Worm (Caenorhabditis elegans) whole organism, L3 larva: Measurements from ENCODE around the gene inpp-4B.

Experiments
- ZK546.5 ChIP-seq: sonication (generic microtip); optimal IDR thresholded peaks from 2 replicates; lab custom pipeline; 2017; ENCODE audit warnings: missing biosample characterization, missing genetic modification characterization
- aly-2 ChIP-seq: fragments of 150-350 bp; optimal IDR thresholded peaks from 2 replicates; lab custom pipeline; 2014; ENCODE audit warnings: missing biosample characterization, missing genetic modification characterization
- ama-1 ChIP-seq: fragments of 150-350 bp; optimal IDR thresholded peaks from 2 replicates; lab custom pipeline; 2018
- ceh-16 ChIP-seq: sonication (generic microtip); optimal IDR thresholded peaks from 2 replicates; lab custom pipeline; 2017; ENCODE audit warnings: missing biosample characterization, missing genetic modification characterization
- ceh-28 ChIP-seq: fragments of 150-350 bp; optimal IDR thresholded peaks from 2 replicates; lab custom pipeline; 2014; ENCODE audit warnings: missing biosample characterization, missing genetic modification reagents, missing genetic modification characterization
- ceh-82 ChIP-seq: fragments of 150-350 bp; optimal IDR thresholded peaks from 2 replicates; lab custom pipeline; 2014; ENCODE audit warnings: missing biosample characterization, missing genetic modification characterization
- daf-12 ChIP-seq: fragments of 150-350 bp; optimal IDR thresholded peaks from 2 replicates; lab custom pipeline; 2014; ENCODE audit warnings: missing biosample characterization, missing genetic modification reagents, missing genetic modification characterization
- egl-5 ChIP-seq: fragments of 150-350 bp; optimal IDR thresholded peaks from 2 replicates; lab custom pipeline; 2017; ENCODE audit warnings: missing biosample characterization, missing genetic modification reagents, missing genetic modification characterization, inconsistent platforms
- elt-1 ChIP-seq: fragments of 150-350 bp; optimal IDR thresholded peaks from 2 replicates; lab custom pipeline; 2014; ENCODE audit warnings: missing biosample characterization, missing genetic modification characterization
- elt-2 ChIP-seq: sonication (generic microtip); optimal IDR thresholded peaks from 2 replicates; lab custom pipeline; 2016; ENCODE audit warnings: missing genetic modification reagents, mild to moderate bottlenecking, missing genetic modification characterization, missing compliant biosample characterization
- elt-3 ChIP-seq, 3 experiments: fragments of 150-350 bp in 1 of 3; sonication (generic microtip) in 2 of 3; optimal IDR thresholded peaks; 2 replicates in 2 of 3; 4 replicates in 1 of 3; lab custom pipeline; 2014 to 2017; ENCODE audit warnings: missing biosample characterization in 3 of 3, missing genetic modification characterization in 3 of 3
- eor-1 ChIP-seq, 2 experiments: fragments of 150-350 bp; optimal IDR thresholded peaks; 2 replicates each; lab custom pipeline; 2014 to 2018; ENCODE audit warnings: missing biosample characterization in 2 of 2, missing genetic modification characterization in 2 of 2
- fkh-10 ChIP-seq: sonication (generic microtip); optimal IDR thresholded peaks from 2 replicates; lab custom pipeline; 2017; ENCODE audit warnings: missing biosample characterization, missing genetic modification reagents, missing genetic modification characterization
- fos-1 ChIP-seq: fragments of 150-350 bp; optimal IDR thresholded peaks from 2 replicates; lab custom pipeline; 2014; ENCODE audit warnings: missing biosample characterization, missing genetic modification characterization
- hmg-11 ChIP-seq: sonication (generic microtip); optimal IDR thresholded peaks from 2 replicates; lab custom pipeline; 2016; ENCODE audit warnings: missing genetic modification characterization, missing compliant biosample characterization
- jun-1 ChIP-seq: fragments of 150-350 bp; optimal IDR thresholded peaks from 2 replicates; lab custom pipeline; 2014; ENCODE audit warnings: missing biosample characterization, missing genetic modification reagents, missing genetic modification characterization
- lin-15B ChIP-seq: fragments of 150-350 bp; optimal IDR thresholded peaks from 2 replicates; lab custom pipeline; 2014; ENCODE audit warnings: missing biosample characterization, missing genetic modification characterization
- lin-39 ChIP-seq: fragments of 150-350 bp; optimal IDR thresholded peaks from 2 replicates; lab custom pipeline; 2018; ENCODE audit warnings: missing biosample characterization, missing genetic modification reagents, missing genetic modification characterization
- mdl-1 ChIP-seq: fragments of 150-350 bp; optimal IDR thresholded peaks from 2 replicates; lab custom pipeline; 2014; ENCODE audit warnings: missing biosample characterization, missing genetic modification characterization
- mml-1 ChIP-seq: fragments of 150-350 bp; sonication (generic microtip); optimal IDR thresholded peaks from 3 replicates; lab custom pipeline; 2014; ENCODE audit warnings: missing biosample characterization, missing genetic modification characterization
- nfya-1 ChIP-seq: sonication (generic microtip); optimal IDR thresholded peaks from 2 replicates; lab custom pipeline; 2017; ENCODE audit warnings: missing genetic modification characterization, mild to moderate bottlenecking, missing compliant biosample characterization, antibody characterized with exemption, moderate library complexity; ENCODE audit not compliant: insufficient read depth
- nhr-11 ChIP-seq: fragments of 150-350 bp; optimal IDR thresholded peaks from 2 replicates; lab custom pipeline; 2014; ENCODE audit warnings: missing biosample characterization, missing genetic modification characterization
- nhr-12 ChIP-seq: fragments of 150-350 bp; optimal IDR thresholded peaks from 2 replicates; lab custom pipeline; 2014; ENCODE audit warnings: missing biosample characterization, missing genetic modification characterization
- nhr-23 ChIP-seq: fragments of 150-350 bp; optimal IDR thresholded peaks from 2 replicates; lab custom pipeline; 2014; ENCODE audit warnings: missing biosample characterization, missing genetic modification reagents, missing genetic modification characterization
- nhr-237 ChIP-seq: fragments of 150-350 bp; optimal IDR thresholded peaks from 2 replicates; lab custom pipeline; 2014; ENCODE audit warnings: missing biosample characterization, missing genetic modification characterization
- nhr-28 ChIP-seq: fragments of 150-350 bp; optimal IDR thresholded peaks from 2 replicates; lab custom pipeline; 2014; ENCODE audit warnings: missing biosample characterization, missing genetic modification characterization
- nhr-43 ChIP-seq: sonication (generic microtip); optimal IDR thresholded peaks from 2 replicates; lab custom pipeline; 2016; ENCODE audit warnings: mild to moderate bottlenecking, missing genetic modification characterization, missing compliant biosample characterization; ENCODE audit not compliant: poor library complexity, severe bottlenecking
- nhr-76 ChIP-seq: fragments of 150-350 bp; sonication (generic microtip); optimal IDR thresholded peaks from 5 replicates; lab custom pipeline; 2014; ENCODE audit warnings: missing biosample characterization, missing genetic modification characterization
- pha-4 ChIP-seq: fragments of 150-350 bp; optimal IDR thresholded peaks from 2 replicates; lab custom pipeline; 2014; ENCODE audit warnings: missing biosample characterization, missing genetic modification reagents, missing genetic modification characterization
- pqm-1 ChIP-seq: fragments of 150-350 bp; optimal IDR thresholded peaks from 2 replicates; lab custom pipeline; 2017; ENCODE audit warnings: missing biosample characterization, missing genetic modification characterization, inconsistent platforms
- sea-2 ChIP-seq: fragments of 150-350 bp; sonication (generic microtip); optimal IDR thresholded peaks from 4 replicates; lab custom pipeline; 2014; ENCODE audit warnings: missing biosample characterization, missing genetic modification reagents, missing genetic modification characterization
- snpc-4 ChIP-seq: fragments of 150-350 bp; optimal IDR thresholded peaks from 2 replicates; lab custom pipeline; 2014; ENCODE audit warnings: missing biosample characterization, missing genetic modification characterization
- tbx-2 ChIP-seq: sonication (generic microtip); optimal IDR thresholded peaks from 2 replicates; lab custom pipeline; 2016; ENCODE audit warnings: mild to moderate bottlenecking, missing genetic modification characterization, missing compliant biosample characterization
- unc-39 ChIP-seq: sonication (generic microtip); optimal IDR thresholded peaks from 4 replicates; lab custom pipeline; 2017; ENCODE audit warnings: missing biosample characterization, missing genetic modification characterization
- unc-62 ChIP-seq: fragments of 150-350 bp; sonication (generic microtip); optimal IDR thresholded peaks from 4 replicates; lab custom pipeline; 2014; ENCODE audit warnings: missing biosample characterization, missing genetic modification reagents, missing genetic modification characterization
- zag-1 ChIP-seq: fragments of 150-350 bp; optimal IDR thresholded peaks from 2 replicates; lab custom pipeline; 2014; ENCODE audit warnings: missing biosample characterization, missing genetic modification characterization
- ztf-4 ChIP-seq: fragments of 150-350 bp; optimal IDR thresholded peaks from 2 replicates; lab custom pipeline; 2014; ENCODE audit warnings: missing biosample characterization, missing genetic modification characterization

inpp-4B gene

DNA sequence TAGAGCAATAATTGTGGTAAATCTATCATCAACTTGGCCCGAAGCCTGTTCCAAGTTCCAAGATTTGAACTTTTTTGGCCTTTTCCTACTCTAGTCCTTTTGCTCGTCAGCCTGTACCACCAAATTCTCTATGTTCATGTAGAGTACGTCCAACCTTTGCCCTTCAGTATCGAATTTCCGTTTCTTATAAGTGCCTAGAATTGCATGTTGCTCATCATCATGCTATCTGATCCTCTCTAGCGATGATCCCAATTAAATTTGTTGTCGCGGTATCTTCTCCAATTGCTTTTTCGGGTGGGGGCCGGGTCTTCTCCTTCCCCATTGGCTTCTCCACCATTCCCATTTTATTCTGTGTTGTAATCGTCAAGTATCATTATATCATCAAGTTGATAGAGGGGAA is 27.3 kb upstream of the inpp-4B start:
- no peak for TF ChIP-seq ceh-16
- TF ChIP-seq nhr-43 (tag; lab: Kevin White, UChicago) = no peak
- no peak for TF ChIP-seq pha-4 (tag; lab: Kevin White, UChicago)
- no peak for TF ChIP-seq nhr-76 (tag; lab: Kevin White, UChicago)
- TF ChIP-seq ztf-4 (tag; lab: Kevin White, UChicago) = no peak
- TF ChIP-seq sea-2 = no peak
- no peak for TF ChIP-seq elt-2 (tag; lab: Kevin White, UChicago)
- no peak for TF ChIP-seq nhr-237 (tag; lab: Kevin White, UChicago)
- no peak for TF ChIP-seq eor-1 (tag; optimal IDR thresholded peaks at IDR 0.05; lab: Kevin White, UChicago)
- TF ChIP-seq tbx-2 (tag; lab: Kevin White, UChicago) = no peak

DNA sequence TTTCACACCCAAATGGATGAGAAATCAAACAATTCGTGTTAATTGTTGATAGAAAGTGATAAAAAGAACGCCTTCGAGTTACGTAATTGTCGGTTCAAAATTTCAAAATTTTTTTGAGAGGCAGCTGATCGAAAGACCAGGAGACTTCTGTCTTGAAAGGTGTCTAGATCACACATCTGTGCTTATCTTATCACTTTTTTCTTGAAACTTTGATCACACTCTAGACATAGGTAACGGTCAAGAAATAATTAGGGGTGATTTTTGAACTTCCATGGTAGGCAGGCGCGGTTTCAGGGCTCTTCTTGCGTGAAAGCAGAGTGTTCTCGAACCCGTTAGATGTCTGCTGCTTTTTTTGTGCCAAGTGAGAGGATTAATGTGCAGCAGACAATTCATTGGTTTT is 26.7 kb upstream of the inpp-4B start:
- TF ChIP-seq elt-3 (tag; optimal IDR thresholded peaks at IDR 0.05; lab: Kevin White, UChicago) = peak in 1 of 3 experiments; percentile 56
- TF ChIP-seq mml-1 (tag; lab: Kevin White, UChicago) = no peak
- no peak for TF ChIP-seq nhr-11 (tag; lab: Kevin White, UChicago)
- TF ChIP-seq unc-62 = no peak

DNA sequence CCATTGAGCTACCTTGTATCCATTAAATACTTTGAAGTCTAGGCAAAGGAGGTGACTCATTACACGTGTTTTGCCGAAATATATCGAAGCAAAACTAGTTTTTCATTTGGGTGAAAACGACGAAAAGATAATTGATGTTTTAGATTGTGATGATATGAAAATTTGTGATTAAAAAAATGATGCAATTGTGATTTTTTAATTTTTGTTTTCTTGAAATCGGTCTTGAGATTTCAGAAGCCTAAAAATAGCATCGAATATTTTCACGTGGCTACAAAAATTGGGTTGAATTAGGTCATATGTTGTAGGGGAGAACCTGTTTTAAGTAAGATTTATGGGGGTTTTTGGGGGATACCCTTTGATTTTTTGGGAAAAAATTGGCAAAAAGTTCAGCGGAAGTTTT is 23.9 kb upstream of the inpp-4B start:
- TF ChIP-seq aly-2 (tag; lab: Kevin White, UChicago) (no peak), nhr-12 (tag; lab: Kevin White, UChicago) (no peak), zag-1 (tag; lab: Kevin White, UChicago) (no peak), mdl-1 (no peak), elt-2 (tag; lab: Kevin White, UChicago) (no peak), nhr-23 (tag; lab: Kevin White, UChicago) (peak; percentile 47), mml-1 (tag; lab: Kevin White, UChicago) (no peak), nhr-43 (tag; lab: Kevin White, UChicago) (peak; percentile 63), ZK546.5 (tag; lab: Kevin White, UChicago) (no peak), ztf-4 (tag; lab: Kevin White, UChicago) (no peak), lin-39 (tag; lab: Kevin White, UChicago) (no peak), unc-39 (tag; lab: Kevin White, UChicago) (no peak), tbx-2 (tag; lab: Kevin White, UChicago) (no peak)

DNA sequence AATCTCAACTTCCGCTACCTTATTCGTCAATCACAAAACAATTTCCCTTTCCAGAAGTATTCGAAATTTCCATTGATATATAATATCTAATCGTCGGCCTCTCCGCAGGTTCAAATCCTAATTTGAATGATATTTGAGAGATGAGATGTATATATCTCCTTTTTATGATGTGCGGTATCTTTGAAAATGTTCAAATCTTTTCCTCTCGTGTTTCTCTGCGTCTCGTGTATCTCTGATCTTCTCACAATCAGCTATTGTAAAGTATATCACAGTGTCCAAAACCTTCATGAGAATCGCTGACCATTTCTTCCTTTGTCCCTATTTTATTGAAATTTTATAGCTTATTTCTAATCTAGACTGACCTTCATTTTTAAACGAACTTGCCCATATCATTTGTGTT is 23.1 kb upstream of the inpp-4B start:
- no peak for TF ChIP-seq unc-62
- peak; percentile 24 for TF ChIP-seq nhr-43 (tag; lab: Kevin White, UChicago)

DNA sequence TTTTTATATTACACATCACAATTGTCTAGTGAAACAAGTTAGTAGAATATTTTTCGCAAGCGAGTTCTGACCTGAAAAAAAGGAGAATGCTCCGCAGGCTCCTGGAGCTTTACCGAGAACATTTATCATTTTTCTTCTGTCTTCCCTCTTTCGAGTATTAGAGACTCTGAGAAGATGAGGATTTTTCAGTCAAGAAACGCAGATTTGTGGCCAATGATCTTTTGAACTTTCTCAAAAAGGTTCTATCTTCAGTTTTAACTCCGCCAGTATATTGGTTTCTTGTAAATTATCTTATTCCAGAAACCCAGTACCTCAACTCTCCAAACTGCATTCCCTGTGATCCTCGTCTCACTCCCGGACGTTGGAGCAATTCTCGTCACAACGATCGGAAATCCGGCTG is 18.9 kb upstream of the inpp-4B start, which contains the start of gene K10G9.2:
Gene K10G9.2, plus strand, starts transcription at position 301 of the 400 bp plus-strand sequence.
- no peak for TF ChIP-seq mml-1 (tag; lab: Kevin White, UChicago)
- no peak for TF ChIP-seq ceh-82 (tag; lab: Kevin White, UChicago)
- TF ChIP-seq nfya-1 (tag; lab: Kevin White, UChicago) = no peak
- TF ChIP-seq mdl-1 = no peak
- no peak for TF ChIP-seq pqm-1
- TF ChIP-seq nhr-43 (tag; lab: Kevin White, UChicago) = no peak
- no peak for TF ChIP-seq fos-1 (tag; lab: Kevin White, UChicago)
- no peak for TF ChIP-seq elt-2 (tag; lab: Kevin White, UChicago)
- TF ChIP-seq elt-3 (tag; optimal IDR thresholded peaks at IDR 0.05; lab: Kevin White, UChicago) = no peak
- no peak for TF ChIP-seq jun-1 (tag; lab: Kevin White, UChicago)

DNA sequence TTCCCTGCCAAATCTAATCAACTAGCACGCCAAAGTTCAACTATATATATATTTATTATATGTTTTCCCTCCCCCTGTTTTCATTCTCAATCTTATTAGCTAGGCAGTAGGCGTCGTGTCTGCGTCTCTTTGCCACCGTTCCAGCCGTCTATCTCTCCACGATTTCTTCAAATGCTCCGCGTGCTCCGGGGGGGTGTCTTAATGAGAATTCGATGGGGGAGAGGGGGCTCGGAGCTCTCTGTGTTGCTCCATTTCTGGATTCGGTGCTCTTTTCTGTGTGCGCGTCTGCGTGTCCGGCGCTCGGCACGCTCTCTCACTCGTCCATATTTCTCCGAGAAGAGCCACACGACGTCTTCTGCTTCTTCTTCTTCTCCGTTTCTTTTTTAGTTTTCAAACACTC is 17.5 kb upstream of the inpp-4B start:
- TF ChIP-seq nhr-28 (tag; lab: Kevin White, UChicago) = no peak
- no peak for TF ChIP-seq nhr-12 (tag; lab: Kevin White, UChicago)
- peak; percentile 31 for TF ChIP-seq ceh-28
- TF ChIP-seq nhr-43 (tag; lab: Kevin White, UChicago) = no peak
- TF ChIP-seq lin-15B = peak; percentile 52
- no peak for TF ChIP-seq aly-2 (tag; lab: Kevin White, UChicago)
- peak; percentile 74 for TF ChIP-seq nfya-1 (tag; lab: Kevin White, UChicago)
- TF ChIP-seq pha-4 (tag; lab: Kevin White, UChicago) = no peak
- TF ChIP-seq tbx-2 (tag; lab: Kevin White, UChicago) = peak; percentile 8
- TF ChIP-seq mml-1 (tag; lab: Kevin White, UChicago) = no peak
- TF ChIP-seq fos-1 (tag; lab: Kevin White, UChicago) = no peak
- peak; percentile 11 for TF ChIP-seq snpc-4 (tag; lab: Kevin White, UChicago)
- no peak for TF ChIP-seq egl-5 (tag; lab: Kevin White, UChicago)
- peak; percentile 94 for TF ChIP-seq lin-39 (tag; lab: Kevin White, UChicago)
- peak; percentile 73 for TF ChIP-seq hmg-11 (tag; lab: Kevin White, UChicago)
- peak; percentile 12 for TF ChIP-seq mdl-1
- TF ChIP-seq fkh-10 (GFP tag; lab: Kevin White, UChicago) = peak; percentile 87
- no peak for TF ChIP-seq ama-1 (lab: Kevin White, UChicago)
- no peak for TF ChIP-seq daf-12 (tag; lab: Kevin White, UChicago)
- TF ChIP-seq pqm-1 = no peak
- peak; percentile 13 for TF ChIP-seq elt-1
- TF ChIP-seq sea-2 = peak; percentile 8
- no peak for TF ChIP-seq unc-39 (tag; lab: Kevin White, UChicago)
- TF ChIP-seq ztf-4 (tag; lab: Kevin White, UChicago) = no peak
